Worm (Caenorhabditis elegans): Measurements from ENCODE around the gene cest-34.

Gene cest-34

ce11 chrV:6657532-6658259 lies 18.9 kb upstream of the cest-34 start (continued):
- TF ChIP-seq lsy-2 (tag; optimal IDR thresholded peaks at IDR 0.05) (no peak), saeg-2 (GFP tag; IDR thresholded peaks at IDR 0.05) (no peak), unc-62 (GFP tag; optimal IDR thresholded peaks at IDR 0.05 in 1 of 2) (peak in 1 of 2 experiments; percentile 31), unc-62 (tag; optimal IDR thresholded peaks at IDR 0.05) (no peak), ctbp-1 (GFP tag; IDR thresholded peaks at IDR 0.05) (no peak), zip-11 (GFP tag; IDR thresholded peaks at IDR 0.05) (no peak), ama-1 (optimal IDR thresholded peaks at IDR 0.05) (no peak), mdl-1 (tag; optimal IDR thresholded peaks at IDR 0.05) (no peak), nhr-42 (GFP tag; IDR thresholded peaks at IDR 0.05) (no peak)

ce11 chrV:6658765-6659164 lies 17.8 kb upstream of the cest-34 start:
- peak; percentile 69 for TF ChIP-seq fkh-10 (GFP tag; optimal IDR thresholded peaks at IDR 0.05)
- TF ChIP-seq vab-7 (GFP tag; IDR thresholded peaks at IDR 0.05), result peak; percentile 24; the same call in 1 of the 2 replicates
- peak; percentile 18 for TF ChIP-seq mes-2 (tag; optimal IDR thresholded peaks at IDR 0.05; ENCODE audit: poor library complexity, severe bottlenecking)
- TF ChIP-seq ctbp-1 (GFP tag; IDR thresholded peaks at IDR 0.05), result no peak
- no peak for TF ChIP-seq lim-7 (GFP tag; IDR thresholded peaks at IDR 0.05)
- TF ChIP-seq ceh-28 (tag; optimal IDR thresholded peaks at IDR 0.05), result no peak
- no peak for TF ChIP-seq lin-1 (GFP tag; IDR thresholded peaks at IDR 0.05)
- TF ChIP-seq mdl-1 (tag; optimal IDR thresholded peaks at IDR 0.05), result peak in 1 of 2 experiments; percentile 83
- TF ChIP-seq egl-43 (GFP tag; IDR thresholded peaks at IDR 0.05), result peak; percentile 74
- peak; percentile 73 for TF ChIP-seq hmg-1.1 (GFP tag; IDR thresholded peaks at IDR 0.05)
- TF ChIP-seq Y48G9A.11 (GFP tag; IDR thresholded peaks at IDR 0.05), result 0 out of 2 replicates have a peak, but pooled peaks have one; percentile 24
- no peak for TF ChIP-seq zip-11 (GFP tag; IDR thresholded peaks at IDR 0.05)
- no peak; the same call in 1 of the 2 replicates for TF ChIP-seq lin-38 (GFP tag; IDR thresholded peaks at IDR 0.05)
- TF ChIP-seq F37D6.2 (tag; optimal IDR thresholded peaks at IDR 0.05), result peak; percentile 30
- TF ChIP-seq hif-1 (tag; optimal IDR thresholded peaks at IDR 0.05), result peak in 1 of 2 experiments; percentile 62
- peak; percentile 74 for TF ChIP-seq rbr-2 (tag; optimal IDR thresholded peaks at IDR 0.05)
- TF ChIP-seq aha-1 (tag), result peak; percentile 85
- TF ChIP-seq mep-1 (tag; optimal IDR thresholded peaks at IDR 0.05), result peak; percentile 57
- no peak for TF ChIP-seq R02D3.7 (tag; optimal IDR thresholded peaks at IDR 0.05)
- TF ChIP-seq ztf-7 (tag; optimal IDR thresholded peaks at IDR 0.05), result no peak
- peak; percentile 30; the same call in 1 of the 2 replicates for TF ChIP-seq dmd-6 (GFP tag; IDR thresholded peaks at IDR 0.05)
- peak in 1 of 2 experiments; percentile 19 for TF ChIP-seq lsy-2 (tag; optimal IDR thresholded peaks at IDR 0.05)
- peak; percentile 85 for TF ChIP-seq hlh-30 (tag; optimal IDR thresholded peaks at IDR 0.05; ENCODE audit: insufficient read depth)
- TF ChIP-seq mxl-3 (GFP tag; optimal IDR thresholded peaks at IDR 0.05), result peak; percentile 24
- TF ChIP-seq hlh-11 (tag; optimal IDR thresholded peaks at IDR 0.05), result peak; percentile 35
- peak; percentile 64 for TF ChIP-seq set-16 (GFP tag; IDR thresholded peaks at IDR 0.05)

ce11 chrV:6659533-6659932 lies 17.1 kb upstream of the cest-34 start:
- TF ChIP-seq aha-1 (tag), result peak; percentile 92
- no peak for TF ChIP-seq Y5F2A.4 (GFP tag; optimal IDR thresholded peaks at IDR 0.05)

- TF ChIP-seq unc-130 (GFP tag; optimal IDR thresholded peaks at IDR 0.05), result no peak
- no peak for TF ChIP-seq D1046.2 (GFP tag; IDR thresholded peaks at IDR 0.05)
- TF ChIP-seq lir-3 (tag; optimal IDR thresholded peaks at IDR 0.05), result no peak
- no peak for TF ChIP-seq nhr-25 (tag; optimal IDR thresholded peaks at IDR 0.05; ENCODE audit: borderline replicate concordance, insufficient read depth)
- no peak for TF ChIP-seq nhr-6 (tag; optimal IDR thresholded peaks at IDR 0.05)
- no peak for TF ChIP-seq sdz-12 (GFP tag; optimal IDR thresholded peaks at IDR 0.05)
- no peak for TF ChIP-seq attf-4 (tag; optimal IDR thresholded peaks at IDR 0.05)
- no peak for TF ChIP-seq F26F4.8 (GFP tag; conservative IDR thresholded peaks at IDR 0.05)
- no peak for TF ChIP-seq daf-19 (GFP tag; conservative IDR thresholded peaks at IDR 0.05)
- peak; percentile 61 for TF ChIP-seq ces-1 (GFP tag; optimal IDR thresholded peaks at IDR 0.05)
- TF ChIP-seq mes-2 (tag; optimal IDR thresholded peaks at IDR 0.05; ENCODE audit: poor library complexity, severe bottlenecking), result peak; percentile 5
- TF ChIP-seq hmg-1.1 (GFP tag; IDR thresholded peaks at IDR 0.05), result no peak
- no peak for TF ChIP-seq daf-12 (tag; optimal IDR thresholded peaks at IDR 0.05)
- peak; percentile 23 for TF ChIP-seq nhr-102 (tag; optimal IDR thresholded peaks at IDR 0.05)
- TF ChIP-seq lin-15B (tag; optimal IDR thresholded peaks at IDR 0.05), result no peak
- no peak for TF ChIP-seq snpc-1.2 (GFP tag; IDR thresholded peaks at IDR 0.05)
- no peak for TF ChIP-seq egl-43 (GFP tag; IDR thresholded peaks at IDR 0.05)
Observed at ce11 chrV:6661658-6662057, 14.9 kb upstream of the cest-34 start.
